Worm (Caenorhabditis elegans) whole organism, young adult: ENCODE results near the gene K03A11.4.

ENCODE experiments used
- B0035.1 ChIP-seq: sonication (generic microtip); optimal IDR thresholded peaks from 2 replicates; lab custom pipeline; 2016; ENCODE audit warnings: missing genetic modification characterization, mild to moderate bottlenecking, missing compliant biosample characterization, missing genotype, missing genetic modification reagents
- D2030.7 ChIP-seq: fragments of 200-800 bp; sonication (Bioruptor generic); IDR thresholded peaks from 2 replicates; pipeline ENCODE4 v1.3.6; 2022; ENCODE audit warnings: missing genetic modification reagents, missing genetic modification characterization, missing compliant biosample characterization
- F22D6.2 ChIP-seq: sonication (generic microtip); optimal IDR thresholded peaks from 2 replicates; lab custom pipeline; 2016; ENCODE audit warnings: mild to moderate bottlenecking, missing genetic modification characterization, missing compliant biosample characterization
- F33H1.4 ChIP-seq: fragments of 200-800 bp; sonication (Bioruptor generic); IDR thresholded peaks from 2 replicates; pipeline ENCODE4 v1.3.6; 2022; ENCODE audit warnings: missing genetic modification reagents, missing genetic modification characterization, missing compliant biosample characterization
- F57C9.4 ChIP-seq: sonication (generic microtip); optimal IDR thresholded peaks from 2 replicates; lab custom pipeline; 2017; ENCODE audit warnings: mild to moderate bottlenecking, missing genetic modification characterization, missing compliant biosample characterization
- K12H6.12 ChIP-seq: fragments of 200-800 bp; sonication (Bioruptor generic); optimal IDR thresholded peaks from 2 replicates; lab custom pipeline; 2018; ENCODE audit warnings: mild to moderate bottlenecking, missing genetic modification characterization, missing compliant biosample characterization
- Y53G8AR.9 ChIP-seq: fragments of 200-800 bp; sonication (Bioruptor generic); conservative IDR thresholded peaks from 2 replicates; pipeline ENCODE4 v1.3.6; 2022; ENCODE audit warnings: missing genetic modification reagents, missing genetic modification characterization, missing compliant biosample characterization
- Y56A3A.18 ChIP-seq: fragments of 200-800 bp; sonication (Bioruptor generic); IDR thresholded peaks from 2 replicates; pipeline ENCODE4 v1.3.6; 2022; ENCODE audit warnings: missing genetic modification reagents, missing genetic modification characterization, missing compliant biosample characterization
- Y79H2A.3 ChIP-seq: fragments of 200-800 bp; sonication (Bioruptor generic); conservative IDR thresholded peaks from 2 replicates; pipeline ENCODE4 v1.3.6; 2022; ENCODE audit warnings: missing genetic modification reagents, missing genetic modification characterization, missing compliant biosample characterization
- Y95B8A.8 ChIP-seq: fragments of 200-800 bp; sonication (Bioruptor generic); IDR thresholded peaks from 2 replicates; pipeline ENCODE4 v1.3.6; 2022; ENCODE audit warnings: missing genetic modification reagents, missing genetic modification characterization, missing compliant biosample characterization
- ama-1 ChIP-seq, 3 experiments: fragments of 150-350 bp in 1 of 3; sonication (generic microtip) in 2 of 3; optimal IDR thresholded peaks; 2 replicates each; lab custom pipeline; 2014 to 2018; ENCODE audit warnings: missing biosample characterization in 2 of 3, missing genetic modification characterization in 2 of 3, missing genetic modification reagents in 2 of 3
- attf-6 ChIP-seq: fragments of 200-800 bp; sonication (Bioruptor generic); IDR thresholded peaks from 2 replicates; pipeline ENCODE4 v1.3.6; 2022; ENCODE audit warnings: missing genetic modification reagents, missing genetic modification characterization, missing compliant biosample characterization
- bed-2 ChIP-seq: fragments of 200-800 bp; sonication (Bioruptor generic); IDR thresholded peaks from 2 replicates; pipeline ENCODE4 v1.3.6; 2022; ENCODE audit warnings: missing genetic modification reagents, missing genetic modification characterization, missing compliant biosample characterization
- ccch-3 ChIP-seq: fragments of 200-800 bp; sonication (Bioruptor generic); optimal IDR thresholded peaks from 2 replicates; lab custom pipeline; 2018; ENCODE audit warnings: mild to moderate bottlenecking, missing genetic modification characterization, missing compliant biosample characterization
- cebp-2 ChIP-seq: fragments of 200-800 bp; sonication (Bioruptor generic); IDR thresholded peaks from 2 replicates; pipeline ENCODE4 v1.3.6; 2022; ENCODE audit warnings: missing genetic modification characterization, missing compliant biosample characterization
- ceh-27 ChIP-seq: fragments of 200-800 bp; sonication (Bioruptor generic); optimal IDR thresholded peaks from 2 replicates; lab custom pipeline; 2018; ENCODE audit warnings: mild to moderate bottlenecking, missing genetic modification characterization, moderate library complexity, missing compliant biosample characterization
- ceh-40 ChIP-seq: fragments of 200-800 bp; sonication (Bioruptor generic); IDR thresholded peaks from 2 replicates; pipeline ENCODE4 v1.3.6; 2022; ENCODE audit warnings: missing genetic modification characterization, missing compliant biosample characterization
- ceh-91 ChIP-seq: fragments of 200-800 bp; sonication (Bioruptor generic); IDR thresholded peaks from 2 replicates; pipeline ENCODE4 v1.3.6; 2022; ENCODE audit warnings: missing genetic modification reagents, missing genetic modification characterization, missing compliant biosample characterization
- chd-7 ChIP-seq: sonication (generic microtip); optimal IDR thresholded peaks from 2 replicates; lab custom pipeline; 2016; ENCODE audit warnings: mild to moderate bottlenecking, missing genetic modification characterization, moderate library complexity, missing compliant biosample characterization
- die-1 ChIP-seq: sonication (generic microtip); optimal IDR thresholded peaks from 2 replicates; lab custom pipeline; 2016; ENCODE audit warnings: missing genotype, mild to moderate bottlenecking, missing genetic modification characterization, missing compliant biosample characterization
- dox-1 ChIP-seq: fragments of 200-800 bp; sonication (Bioruptor generic); IDR thresholded peaks from 2 replicates; pipeline ENCODE4 v1.3.6; 2022; ENCODE audit warnings: missing genetic modification reagents, missing genetic modification characterization, missing compliant biosample characterization
- dpff-1 ChIP-seq: sonication (generic microtip); optimal IDR thresholded peaks from 2 replicates; lab custom pipeline; 2017; ENCODE audit warnings: mild to moderate bottlenecking, missing genetic modification characterization, missing compliant biosample characterization
- egrh-3 ChIP-seq: fragments of 200-800 bp; sonication (Bioruptor generic); IDR thresholded peaks from 2 replicates; pipeline ENCODE4 v1.3.6; 2022; ENCODE audit warnings: missing genetic modification reagents, missing genetic modification characterization, missing compliant biosample characterization
- hmg-1.2 ChIP-seq: fragments of 200-800 bp; sonication (Bioruptor generic); IDR thresholded peaks from 2 replicates; pipeline ENCODE4 v1.3.6; 2022; ENCODE audit warnings: missing genetic modification reagents, missing genetic modification characterization, missing compliant biosample characterization
- hmg-20 ChIP-seq: fragments of 200-800 bp; sonication (Bioruptor generic); IDR thresholded peaks from 2 replicates; pipeline ENCODE4 v1.3.6; 2022; ENCODE audit warnings: missing genetic modification reagents, missing genetic modification characterization, missing compliant biosample characterization
- hsf-1 ChIP-seq: fragments of 200-800 bp; sonication (Bioruptor generic); IDR thresholded peaks from 2 replicates; pipeline ENCODE4 v1.3.6; 2022; ENCODE audit warnings: missing genetic modification reagents, missing genetic modification characterization, missing compliant biosample characterization
- lag-1 ChIP-seq: fragments of 200-800 bp; sonication (Bioruptor generic); IDR thresholded peaks from 2 replicates; pipeline ENCODE4 v1.3.6; 2022; ENCODE audit warnings: missing genetic modification reagents, missing genetic modification characterization, missing compliant biosample characterization
- let-607 ChIP-seq, 2 experiments: fragments of 200-800 bp in 1 of 2; sonication (Bioruptor generic) in 1 of 2; sonication (generic microtip) in 1 of 2; optimal IDR thresholded peaks; 2 replicates each; lab custom pipeline; 2016 to 2018; ENCODE audit warnings: mild to moderate bottlenecking in 2 of 2, missing compliant biosample characterization in 2 of 2, missing genetic modification characterization in 2 of 2, moderate library complexity in 2 of 2, missing genotype in 1 of 2
- lin-26 ChIP-seq: fragments of 200-800 bp; sonication (Bioruptor generic); IDR thresholded peaks from 2 replicates; pipeline ENCODE4 v1.3.6; 2022; ENCODE audit warnings: missing genetic modification reagents, missing genetic modification characterization, missing compliant biosample characterization
- lin-35 ChIP-seq, 3 experiments: fragments of 150-350 bp in 2 of 3; sonication (generic microtip) in 1 of 3; optimal IDR thresholded peaks; 2 replicates each; lab custom pipeline; 2014 to 2018; ENCODE audit warnings: missing biosample characterization in 3 of 3, missing genetic modification characterization in 3 of 3, missing genetic modification reagents in 3 of 3
- lin-54 ChIP-seq: fragments of 200-800 bp; sonication (Bioruptor generic); optimal IDR thresholded peaks from 2 replicates; lab custom pipeline; 2018; ENCODE audit warnings: mild to moderate bottlenecking, missing genetic modification characterization, missing compliant biosample characterization
- lsl-1 ChIP-seq: fragments of 200-800 bp; sonication (Bioruptor generic); optimal IDR thresholded peaks from 2 replicates; lab custom pipeline; 2018; ENCODE audit warnings: mild to moderate bottlenecking, missing genetic modification characterization, moderate library complexity, missing compliant biosample characterization
- lsy-27 ChIP-seq: sonication (generic microtip); optimal IDR thresholded peaks from 2 replicates; lab custom pipeline; 2017; ENCODE audit warnings: missing genetic modification characterization, mild to moderate bottlenecking, missing compliant biosample characterization, antibody characterized with exemption, missing genotype, borderline replicate concordance; ENCODE audit not compliant: insufficient read depth
- mxl-1 ChIP-seq: sonication (generic microtip); optimal IDR thresholded peaks from 2 replicates; lab custom pipeline; 2016; ENCODE audit warnings: missing genetic modification characterization, missing compliant biosample characterization
- nhr-27 ChIP-seq: fragments of 200-800 bp; sonication (Bioruptor generic); optimal IDR thresholded peaks from 2 replicates; lab custom pipeline; 2018; ENCODE audit warnings: mild to moderate bottlenecking, missing genetic modification characterization, moderate library complexity, missing compliant biosample characterization
- pbrm-1 ChIP-seq: fragments of 200-800 bp; sonication (Bioruptor generic); IDR thresholded peaks from 2 replicates; pipeline ENCODE4 v1.3.6; 2022; ENCODE audit warnings: missing genetic modification reagents, missing genetic modification characterization, missing compliant biosample characterization
- rcor-1 ChIP-seq: fragments of 200-800 bp; sonication (Bioruptor generic); IDR thresholded peaks from 2 replicates; pipeline ENCODE4 v1.3.6; 2022; ENCODE audit warnings: missing genetic modification reagents, missing genetic modification characterization, missing compliant biosample characterization
- rec-8 ChIP-seq, 2 experiments: sonication (generic microtip); optimal IDR thresholded peaks; 2 replicates each; lab custom pipeline; 2016; ENCODE audit warnings: mild to moderate bottlenecking in 2 of 2, missing genetic modification characterization in 2 of 2, missing genetic modification reagents in 2 of 2, missing genotype in 2 of 2, missing biosample characterization in 1 of 2, missing compliant biosample characterization in 1 of 2, moderate library complexity in 1 of 2
- repo-1 ChIP-seq: sonication (generic microtip); optimal IDR thresholded peaks from 2 replicates; lab custom pipeline; 2017; ENCODE audit warnings: mild to moderate bottlenecking, missing genetic modification characterization, missing compliant biosample characterization
- snpc-3.4 ChIP-seq: sonication (generic microtip); optimal IDR thresholded peaks from 2 replicates; lab custom pipeline; 2017; ENCODE audit warnings: missing genetic modification characterization, mild to moderate bottlenecking, missing compliant biosample characterization, antibody characterized with exemption, moderate library complexity, missing genotype, missing genetic modification reagents
- sptf-2 ChIP-seq: fragments of 200-800 bp; sonication (Bioruptor generic); optimal IDR thresholded peaks from 2 replicates; lab custom pipeline; 2018; ENCODE audit warnings: mild to moderate bottlenecking, missing genetic modification characterization, missing compliant biosample characterization
- tbp1 ChIP-seq: fragments of 200-800 bp; sonication (Bioruptor generic); optimal IDR thresholded peaks from 2 replicates; lab custom pipeline; 2018; ENCODE audit warnings: mild to moderate bottlenecking, missing genetic modification characterization, missing compliant biosample characterization
- tlf-1 ChIP-seq: fragments of 200-800 bp; sonication (Bioruptor generic); optimal IDR thresholded peaks from 2 replicates; lab custom pipeline; 2018; ENCODE audit warnings: mild to moderate bottlenecking, missing genetic modification characterization, missing compliant biosample characterization
- zfh-2 ChIP-seq: fragments of 200-800 bp; sonication (Bioruptor generic); conservative IDR thresholded peaks from 2 replicates; pipeline ENCODE4 v1.3.6; 2022; ENCODE audit warnings: missing genetic modification reagents, missing genetic modification characterization, missing compliant biosample characterization
- ztf-22 ChIP-seq: fragments of 200-800 bp; sonication (Bioruptor generic); optimal IDR thresholded peaks from 2 replicates; lab custom pipeline; 2018; ENCODE audit warnings: mild to moderate bottlenecking, missing genetic modification characterization, moderate library complexity, missing compliant biosample characterization
- ztf-25 ChIP-seq: fragments of 200-800 bp; sonication (Bioruptor generic); IDR thresholded peaks from 2 replicates; pipeline ENCODE4 v1.3.6; 2022; ENCODE audit warnings: missing genetic modification reagents, missing genetic modification characterization, missing compliant biosample characterization
- ztf-6 ChIP-seq: fragments of 200-800 bp; sonication (Bioruptor generic); IDR thresholded peaks from 2 replicates; pipeline ENCODE4 v1.3.6; 2022; ENCODE audit warnings: missing genetic modification reagents, missing genetic modification characterization, missing compliant biosample characterization

K03A11.4 gene

DNA sequence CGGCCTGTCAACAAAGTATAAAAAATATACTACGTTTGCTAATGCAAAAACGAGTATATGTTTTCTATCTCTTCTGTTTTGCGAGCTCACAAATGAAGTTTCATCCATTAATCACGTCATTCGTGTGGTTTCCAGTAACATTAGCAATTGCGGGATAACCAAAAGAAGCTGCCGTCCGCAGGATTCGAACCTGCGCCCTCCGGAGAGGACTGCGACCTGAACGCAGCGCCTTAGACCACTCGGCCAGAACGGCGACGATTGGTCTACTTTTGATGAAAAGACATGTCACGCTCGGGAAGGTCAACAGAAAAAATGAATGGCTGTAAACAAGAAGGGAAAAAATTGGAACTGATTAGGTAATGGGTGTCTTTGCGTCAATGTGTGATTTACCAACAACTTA, 39.2 kb upstream of the K03A11.4 start (continued):
- no peak for TF ChIP-seq ama-1 (optimal IDR thresholded peaks at IDR 0.05; lab: Kevin White, UChicago)
- TF ChIP-seq ama-1 (GFP tag; optimal IDR thresholded peaks at IDR 0.05; lab: Kevin White, UChicago) = peak in 1 of 2 experiments; percentile 32
- TF ChIP-seq F57C9.4 = no peak
- TF ChIP-seq tlf-1 = no peak
- TF ChIP-seq nhr-27 (tag; lab: Kevin White, UChicago) = no peak
- TF ChIP-seq lsl-1 (GFP tag; lab: Kevin White, UChicago) = no peak
- no peak for TF ChIP-seq ceh-27 (GFP tag; lab: Kevin White, UChicago)
- TF ChIP-seq lag-1 (GFP tag; lab: Robert Waterston, UW) = no peak
- TF ChIP-seq rcor-1 = peak; percentile 74; the same call in 1 of the 2 replicates
- no peak for TF ChIP-seq Y79H2A.3 (GFP tag; lab: Robert Waterston, UW)
- no peak for TF ChIP-seq ceh-91 (GFP tag; lab: Robert Waterston, UW)
- TF ChIP-seq ztf-6 = no peak
- no peak for TF ChIP-seq dpff-1
- peak; percentile 20 to 55 for TF ChIP-seq let-607 (tag; optimal IDR thresholded peaks at IDR 0.05; lab: Kevin White, UChicago)
- no peak for TF ChIP-seq Y53G8AR.9
- no peak for TF ChIP-seq zfh-2
- no peak; the same call in 1 of the 2 replicates for TF ChIP-seq hmg-1.2 (GFP tag; lab: Robert Waterston, UW)
- TF ChIP-seq ccch-3 = no peak
- peak; percentile 86 for TF ChIP-seq D2030.7 (GFP tag; lab: Robert Waterston, UW)
- peak; percentile 87; the same call in 1 of the 2 replicates for TF ChIP-seq dox-1 (GFP tag; lab: Robert Waterston, UW)
- peak; percentile 53 for TF ChIP-seq sptf-2
- TF ChIP-seq ztf-25 (GFP tag; lab: Robert Waterston, UW) = 0 out of 2 replicates have a peak, but pooled peaks have one; percentile 48
- TF ChIP-seq egrh-3 (GFP tag; lab: Robert Waterston, UW) = no peak; the same call in 1 of the 2 replicates
- peak; percentile 73 for TF ChIP-seq pbrm-1
- TF ChIP-seq lsy-27 = peak; percentile 69
- 0 out of 2 replicates have a peak, but pooled peaks have one; percentile 44 for TF ChIP-seq hmg-20 (GFP tag; lab: Robert Waterston, UW)
- TF ChIP-seq F33H1.4 (GFP tag; lab: Robert Waterston, UW) = no peak
- TF ChIP-seq bed-2 (GFP tag; lab: Robert Waterston, UW) = no peak
- TF ChIP-seq K12H6.12 = no peak
- peak; percentile 83 for TF ChIP-seq die-1 (tag; lab: Kevin White, UChicago)
- peak; percentile 36 for TF ChIP-seq chd-7
- peak; percentile 47 for TF ChIP-seq mxl-1 (tag; lab: Kevin White, UChicago)
- peak; percentile 87; the same call in 1 of the 2 replicates for TF ChIP-seq cebp-2
- no peak for TF ChIP-seq attf-6 (GFP tag; lab: Robert Waterston, UW)
- peak; percentile 87 for TF ChIP-seq tbp1 (GFP tag; lab: Kevin White, UChicago)
- TF ChIP-seq lin-35 (GFP tag; optimal IDR thresholded peaks at IDR 0.05; lab: Kevin White, UChicago) = peak in 1 of 3 experiments; percentile 17
- TF ChIP-seq lin-26 = peak; percentile 93
- TF ChIP-seq Y56A3A.18 (GFP tag; lab: Robert Waterston, UW) = peak; percentile 27; the same call in 1 of the 2 replicates
- no peak for TF ChIP-seq lin-54 (GFP tag; lab: Kevin White, UChicago)
- TF ChIP-seq repo-1 (tag; lab: Kevin White, UChicago) = no peak
- TF ChIP-seq ztf-22 (GFP tag; lab: Kevin White, UChicago) = no peak
- TF ChIP-seq B0035.1 = peak; percentile 51
- TF ChIP-seq ceh-40 (GFP tag; lab: Robert Waterston, UW) = peak; percentile 71; the same call in 1 of the 2 replicates
- peak; percentile 30 for TF ChIP-seq F22D6.2 (tag; lab: Kevin White, UChicago)
- peak; percentile 55 for TF ChIP-seq snpc-3.4 (tag; lab: Kevin White, UChicago)
- peak; percentile 40 to 52 for TF ChIP-seq rec-8 (tag; optimal IDR thresholded peaks at IDR 0.05; lab: Kevin White, UChicago)
- no peak for TF ChIP-seq hsf-1
- TF ChIP-seq Y95B8A.8 (GFP tag; lab: Robert Waterston, UW) = peak; percentile 39; the same call in 1 of the 2 replicates
